Fruit fly (Drosophila melanogaster): ENCODE results near the gene Prosbeta2R1.

Gene Prosbeta2R1

dm6 chrX:5783260-5784040 is 25.3 kb upstream of the Prosbeta2R1 start (continued):
- TF ChIP-seq CG7357 (GFP tag; IDR thresholded peaks at IDR 0.05): no peak
- no peak for TF ChIP-seq yki (optimal IDR thresholded peaks at IDR 0.05)
- TF ChIP-seq disco-r (GFP tag; optimal IDR thresholded peaks at IDR 0.05): no peak
- no peak for TF ChIP-seq CG12104 (GFP tag; optimal IDR thresholded peaks at IDR 0.05)
- no peak for TF ChIP-seq CG9932 (GFP tag; IDR thresholded peaks at IDR 0.05)
- no peak for TF ChIP-seq corto (GFP tag; optimal IDR thresholded peaks at IDR 0.05)
- no peak for TF ChIP-seq Scr (GFP tag; IDR thresholded peaks at IDR 0.05; ENCODE audit: partially characterized antibody)
- TF ChIP-seq CG3726 (GFP tag; IDR thresholded peaks at IDR 0.05): no peak
- TF ChIP-seq sqz (GFP tag; optimal IDR thresholded peaks at IDR 0.05): no peak
- no peak for TF ChIP-seq Usf (GFP tag; optimal IDR thresholded peaks at IDR 0.05)
- TF ChIP-seq btn (GFP tag; optimal IDR thresholded peaks at IDR 0.05): no peak
- TF ChIP-seq tin (GFP tag; optimal IDR thresholded peaks at IDR 0.05): peak; percentile 35
- no peak for TF ChIP-seq CG14965 (GFP tag; optimal IDR thresholded peaks at IDR 0.05; ENCODE audit: borderline replicate concordance)
- no peak for TF ChIP-seq CG14050 (GFP tag; IDR thresholded peaks at IDR 0.05)
- no peak for TF ChIP-seq CG12236 (GFP tag; optimal IDR thresholded peaks at IDR 0.05)
- TF ChIP-seq ssp (GFP tag; IDR thresholded peaks at IDR 0.05): peak; percentile 27; the same call in 1 of the 2 replicates
- peak; percentile 69 for TF ChIP-seq ci (GFP tag; IDR thresholded peaks at IDR 0.05)
- peak; percentile 55; the same call in 1 of the 2 replicates for TF ChIP-seq CG32772 (GFP tag; IDR thresholded peaks at IDR 0.05)
- TF ChIP-seq da (GFP tag; optimal IDR thresholded peaks at IDR 0.05): no peak
- TF ChIP-seq Mrtf (GFP tag; IDR thresholded peaks at IDR 0.05): no peak
- TF ChIP-seq az2 (GFP tag; optimal IDR thresholded peaks at IDR 0.05): peak; percentile 47
- TF ChIP-seq Vsx1 (GFP tag; optimal IDR thresholded peaks at IDR 0.05): no peak
- TF ChIP-seq CG4360 (GFP tag; IDR thresholded peaks at IDR 0.05): 0 out of 2 replicates have a peak, but pooled peaks have one; percentile 24
- TF ChIP-seq repo (GFP tag; optimal IDR thresholded peaks at IDR 0.05): no peak
- TF ChIP-seq CG1603 (tag; optimal IDR thresholded peaks at IDR 0.05): peak; percentile 74
- no peak for TF ChIP-seq CG17912 (GFP tag; optimal IDR thresholded peaks at IDR 0.05)
- no peak for TF ChIP-seq CG8765 (GFP tag; IDR thresholded peaks at IDR 0.05)
- no peak for TF ChIP-seq CkIIα-i1 (GFP tag; IDR thresholded peaks at IDR 0.05)
- no peak for TF ChIP-seq wek (GFP tag; optimal IDR thresholded peaks at IDR 0.05)
- TF ChIP-seq Oli (tag; optimal IDR thresholded peaks at IDR 0.05): peak; percentile 70
- TF ChIP-seq CG17612 (GFP tag; IDR thresholded peaks at IDR 0.05): no peak
- TF ChIP-seq H15 (GFP tag; IDR thresholded peaks at IDR 0.05): 0 out of 3 replicates have a peak, but pooled peaks have one; percentile 56
- TF ChIP-seq zf30C (GFP tag; optimal IDR thresholded peaks at IDR 0.05): no peak
- TF ChIP-seq CG7786 (GFP tag; optimal IDR thresholded peaks at IDR 0.05): no peak
- peak; percentile 47; the same call in 1 of the 3 replicates for TF ChIP-seq so (GFP tag; IDR thresholded peaks at IDR 0.05)
- no peak for TF ChIP-seq CG12942 (GFP tag; optimal IDR thresholded peaks at IDR 0.05)
- TF ChIP-seq CG31224 (GFP tag; IDR thresholded peaks at IDR 0.05): no peak
- no peak for TF ChIP-seq abd-A (tag; optimal IDR thresholded peaks at IDR 0.05)
- TF ChIP-seq CG10366 (GFP tag; IDR thresholded peaks at IDR 0.05): no peak; the same call in 1 of the 2 replicates
- TF ChIP-seq E2f1 (GFP tag; IDR thresholded peaks at IDR 0.05): no peak
- no peak for TF ChIP-seq emc (GFP tag; optimal IDR thresholded peaks at IDR 0.05)
- TF ChIP-seq PHDP (tag; optimal IDR thresholded peaks at IDR 0.05): peak; percentile 41
- TF ChIP-seq stc (GFP tag; IDR thresholded peaks at IDR 0.05): no peak
- no peak for TF ChIP-seq z (GFP tag; IDR thresholded peaks at IDR 0.05)
- TF ChIP-seq CG10209 (GFP tag; optimal IDR thresholded peaks at IDR 0.05): peak; percentile 35
- TF ChIP-seq sens-2 (GFP tag; IDR thresholded peaks at IDR 0.05): peak; percentile 54; the same call in 1 of the 2 replicates
- TF ChIP-seq CG31365 (tag; optimal IDR thresholded peaks at IDR 0.05): no peak
- TF ChIP-seq Ravus (GFP tag; IDR thresholded peaks at IDR 0.05): no peak
- no peak for TF ChIP-seq trh (GFP tag; optimal IDR thresholded peaks at IDR 0.05)
- TF ChIP-seq cato (GFP tag; optimal IDR thresholded peaks at IDR 0.05; ENCODE audit: borderline replicate concordance): no peak
- no peak for TF ChIP-seq Tbp (GFP tag; optimal IDR thresholded peaks at IDR 0.05)
